Fruit fly (Drosophila melanogaster): ENCODE measurements around the gene CG14082.

- no peak for TF ChIP-seq pan (optimal IDR thresholded peaks at IDR 0.05)
- TF ChIP-seq Mio (GFP tag; optimal IDR thresholded peaks at IDR 0.05) = no peak
- TF ChIP-seq Dfd (GFP tag; optimal IDR thresholded peaks at IDR 0.05) = no peak
- no peak for TF ChIP-seq CrebA (GFP tag; optimal IDR thresholded peaks at IDR 0.05; ENCODE audit: borderline replicate concordance)
- no peak for TF ChIP-seq usp (GFP tag; optimal IDR thresholded peaks at IDR 0.05)
- no peak for TF ChIP-seq Abd-B (GFP tag; optimal IDR thresholded peaks at IDR 0.05)
- no peak for TF ChIP-seq CG9705 (GFP tag; optimal IDR thresholded peaks at IDR 0.05)
- TF ChIP-seq psq (GFP tag; optimal IDR thresholded peaks at IDR 0.05) = peak; percentile 84
Measured at dm6 chr3L:19167668-19168354, 29.0 kb upstream of the CG14082 start.

All from whole organism, wandering third instar larva.